Worm (Caenorhabditis elegans): Measurements from ENCODE around the gene cest-1.1.
"Not testable (repeated sequence)": the region's sequence is repeated elsewhere in the genome, so short reads cannot be mapped to it uniquely, and the experiment has no call there.

The cest-1.1 gene

ce11 chrV:14205214-14205613, 38.7 kb upstream of the cest-1.1 start, which contains the start of gene T16A9.3:
T16A9.3 (plus strand) TSS chrV:14205514.
- TF ChIP-seq Y105C5A.15 (GFP tag; IDR thresholded peaks at IDR 0.05); saeg-2 (GFP tag; IDR thresholded peaks at IDR 0.05); lin-15B (tag; optimal IDR thresholded peaks at IDR 0.05): not testable (repeated sequence)

ce11 chrV:14203809-14204208, 37.3 kb upstream of the cest-1.1 start:
- TF ChIP-seq mxl-2 (GFP tag; conservative IDR thresholded peaks at IDR 0.05), result 0 out of 2 replicates have a peak, but pooled peaks have one; percentile 11
- peak; percentile 20; the same call in 1 of the 2 replicates for TF ChIP-seq set-16 (GFP tag; IDR thresholded peaks at IDR 0.05)
- peak; percentile 49 for TF ChIP-seq dmd-6 (GFP tag; IDR thresholded peaks at IDR 0.05)
- peak; percentile 69 for TF ChIP-seq lin-38 (GFP tag; IDR thresholded peaks at IDR 0.05)
- peak; percentile 57; the same call in 1 of the 2 replicates for TF ChIP-seq php-3 (GFP tag; IDR thresholded peaks at IDR 0.05)
- TF ChIP-seq ceh-20 (GFP tag; IDR thresholded peaks at IDR 0.05), result peak; percentile 56; the same call in 1 of the 2 replicates

- TF ChIP-seq daf-19 (GFP tag; conservative IDR thresholded peaks at IDR 0.05), result 0 out of 2 replicates have a peak, but pooled peaks have one; percentile 13
- no peak for TF ChIP-seq tag-97 (GFP tag; IDR thresholded peaks at IDR 0.05)
- TF ChIP-seq R02D3.7 (tag; optimal IDR thresholded peaks at IDR 0.05), result no peak
- no peak for TF ChIP-seq zip-11 (GFP tag; IDR thresholded peaks at IDR 0.05)
- TF ChIP-seq tra-1 (GFP tag; IDR thresholded peaks at IDR 0.05), result peak; percentile 54; the same call in 1 of the 2 replicates
- no peak for TF ChIP-seq fkh-10 (GFP tag; optimal IDR thresholded peaks at IDR 0.05)
- TF ChIP-seq lin-13 (GFP tag; optimal IDR thresholded peaks at IDR 0.05), result peak; percentile 94
- TF ChIP-seq lsy-2 (tag; optimal IDR thresholded peaks at IDR 0.05), result peak; percentile 87 to 90
- TF ChIP-seq lin-15B (tag; optimal IDR thresholded peaks at IDR 0.05), result no peak
- peak; percentile 35 for TF ChIP-seq nhr-76 (tag; optimal IDR thresholded peaks at IDR 0.05)
- peak; percentile 98 for TF ChIP-seq nhr-10 (tag; optimal IDR thresholded peaks at IDR 0.05)
- peak; percentile 22 for TF ChIP-seq ama-1 (optimal IDR thresholded peaks at IDR 0.05)
- peak; percentile 45 for TF ChIP-seq snpc-4 (tag; optimal IDR thresholded peaks at IDR 0.05)
- TF ChIP-seq nhr-77 (tag; optimal IDR thresholded peaks at IDR 0.05), result peak; percentile 97
- 0 out of 2 replicates have a peak, but pooled peaks have one; percentile 29 for TF ChIP-seq lim-7 (GFP tag; IDR thresholded peaks at IDR 0.05)
- peak; percentile 87 for TF ChIP-seq mdt-29 (GFP tag; IDR thresholded peaks at IDR 0.05)
- TF ChIP-seq dmd-9 (GFP tag; IDR thresholded peaks at IDR 0.05), result no peak
- TF ChIP-seq hlh-11 (tag; optimal IDR thresholded peaks at IDR 0.05), result peak; percentile 99
- no peak for TF ChIP-seq daf-12 (tag; optimal IDR thresholded peaks at IDR 0.05)
- no peak for TF ChIP-seq ztf-11 (tag; optimal IDR thresholded peaks at IDR 0.05)
- no peak for TF ChIP-seq php-3 (GFP tag; IDR thresholded peaks at IDR 0.05)
- peak; percentile 88 for TF ChIP-seq rbr-2 (tag; optimal IDR thresholded peaks at IDR 0.05)
- peak; percentile 87 for TF ChIP-seq zfp-3 (GFP tag; conservative IDR thresholded peaks at IDR 0.05)
- TF ChIP-seq daf-16 (GFP tag; optimal IDR thresholded peaks at IDR 0.05), result peak; percentile 12 to 76
- TF ChIP-seq daf-16 (tag; optimal IDR thresholded peaks at IDR 0.05), result peak; percentile 86
- no peak for TF ChIP-seq F26F4.8 (GFP tag; conservative IDR thresholded peaks at IDR 0.05)
- no peak for TF ChIP-seq ces-1 (GFP tag; optimal IDR thresholded peaks at IDR 0.05)
- TF ChIP-seq unc-62 (GFP tag; optimal IDR thresholded peaks at IDR 0.05 in 1 of 2), result peak in 1 of 2 experiments; percentile 99
- no peak for TF ChIP-seq unc-62 (tag; optimal IDR thresholded peaks at IDR 0.05)
- peak; percentile 26 for TF ChIP-seq ztf-7 (tag; optimal IDR thresholded peaks at IDR 0.05)
- no peak for TF ChIP-seq sdz-12 (GFP tag; optimal IDR thresholded peaks at IDR 0.05)
- peak; percentile 98 for TF ChIP-seq nhr-11 (tag; optimal IDR thresholded peaks at IDR 0.05)
- TF ChIP-seq mdl-1 (tag; optimal IDR thresholded peaks at IDR 0.05), result peak; percentile 54 to 95
- peak; percentile 43 for TF ChIP-seq ceh-28 (tag; optimal IDR thresholded peaks at IDR 0.05)
- TF ChIP-seq ceh-62 (tag; optimal IDR thresholded peaks at IDR 0.05), result no peak
- peak; percentile 83 for TF ChIP-seq nhr-42 (GFP tag; IDR thresholded peaks at IDR 0.05)
- peak; percentile 84 for TF ChIP-seq pha-4 (GFP tag; IDR thresholded peaks at IDR 0.05)
- peak; percentile 72 for TF ChIP-seq pha-4 (tag; optimal IDR thresholded peaks at IDR 0.05)
- TF ChIP-seq T20F7.1 (GFP tag; optimal IDR thresholded peaks at IDR 0.05), result peak; percentile 83
- no peak for TF ChIP-seq fos-1 (tag; optimal IDR thresholded peaks at IDR 0.05)
- TF ChIP-seq dmd-6 (GFP tag; IDR thresholded peaks at IDR 0.05), result peak; percentile 95
- TF ChIP-seq vab-7 (GFP tag; IDR thresholded peaks at IDR 0.05), result peak; percentile 47; the same call in 1 of the 2 replicates
- TF ChIP-seq lir-3 (tag; optimal IDR thresholded peaks at IDR 0.05), result no peak
Observed at ce11 chrV:14200086-14200485, 33.6 kb upstream of the cest-1.1 start.
